Fruit fly (Drosophila melanogaster): ENCODE results near the gene CG8036.
A peak's percentile ranks its signal among the peaks of the same experiment; 100 is the strongest.

The CG8036 gene

dm6 chr3R:8694110-8694826 is 26.6 kb downstream of the CG8036 start (continued):
- no peak for TF ChIP-seq CG14860 (GFP tag; IDR thresholded peaks at IDR 0.05; ENCODE audit: partially characterized antibody)
- no peak for TF ChIP-seq CG13287 (GFP tag; IDR thresholded peaks at IDR 0.05; ENCODE audit: partially characterized antibody)
- TF ChIP-seq Chrac-16 (GFP tag; optimal IDR thresholded peaks at IDR 0.05) = no peak
- no peak for TF ChIP-seq sd (tag; optimal IDR thresholded peaks at IDR 0.05)
- no peak for TF ChIP-seq dmrt11E (tag; optimal IDR thresholded peaks at IDR 0.05)
- peak; percentile 78 for TF ChIP-seq Atf6 (GFP tag; IDR thresholded peaks at IDR 0.05)
- peak; percentile 80 for TF ChIP-seq CG13296 (GFP tag; optimal IDR thresholded peaks at IDR 0.05)
- TF ChIP-seq Sin3A (optimal IDR thresholded peaks at IDR 0.05) = no peak
- no peak for TF ChIP-seq exex (tag; optimal IDR thresholded peaks at IDR 0.05)
- no peak for TF ChIP-seq CG9609 (GFP tag; optimal IDR thresholded peaks at IDR 0.05)
- TF ChIP-seq prd (optimal IDR thresholded peaks at IDR 0.05) = no peak
- no peak for TF ChIP-seq prd (GFP tag; IDR thresholded peaks at IDR 0.05)
- TF ChIP-seq dati (GFP tag; IDR thresholded peaks at IDR 0.05) = no peak
- peak; percentile 89 for TF ChIP-seq seq (GFP tag; IDR thresholded peaks at IDR 0.05)
- no peak for TF ChIP-seq HLHmδ (GFP tag; optimal IDR thresholded peaks at IDR 0.05)
- TF ChIP-seq CG18011 (GFP tag; optimal IDR thresholded peaks at IDR 0.05) = no peak
- no peak for TF ChIP-seq H15 (GFP tag; IDR thresholded peaks at IDR 0.05)
- TF ChIP-seq ranshi (GFP tag; IDR thresholded peaks at IDR 0.05) = no peak
- no peak for TF ChIP-seq CG7963 (GFP tag; IDR thresholded peaks at IDR 0.05; ENCODE audit: partially characterized antibody)
- no peak for TF ChIP-seq rib (GFP tag; IDR thresholded peaks at IDR 0.05)
- TF ChIP-seq CG17802 (tag; optimal IDR thresholded peaks at IDR 0.05) = no peak
- no peak for TF ChIP-seq CG18476 (GFP tag; optimal IDR thresholded peaks at IDR 0.05)
- TF ChIP-seq Ets97D (GFP tag; optimal IDR thresholded peaks at IDR 0.05) = no peak
- peak; percentile 31; the same call in 1 of the 3 replicates for TF ChIP-seq C15 (GFP tag; IDR thresholded peaks at IDR 0.05)
- TF ChIP-seq nom (GFP tag; optimal IDR thresholded peaks at IDR 0.05) = peak; percentile 96
- no peak for TF ChIP-seq bbx (GFP tag; IDR thresholded peaks at IDR 0.05; ENCODE audit: partially characterized antibody)
- TF ChIP-seq CrebB (tag; optimal IDR thresholded peaks at IDR 0.05) = peak; percentile 74
- TF ChIP-seq nau (GFP tag; optimal IDR thresholded peaks at IDR 0.05) = no peak
- no peak for TF ChIP-seq row (GFP tag; IDR thresholded peaks at IDR 0.05)
- no peak for TF ChIP-seq Eip74EF (GFP tag; optimal IDR thresholded peaks at IDR 0.05)
- TF ChIP-seq CG10654 (GFP tag; optimal IDR thresholded peaks at IDR 0.05) = no peak
- no peak for TF ChIP-seq Sox102F (GFP tag; optimal IDR thresholded peaks at IDR 0.05)
- no peak for TF ChIP-seq CG3726 (GFP tag; IDR thresholded peaks at IDR 0.05)
- TF ChIP-seq Taf1 (GFP tag; IDR thresholded peaks at IDR 0.05) = no peak
- TF ChIP-seq luna (GFP tag; optimal IDR thresholded peaks at IDR 0.05) = no peak
- TF ChIP-seq CG8089 (GFP tag; optimal IDR thresholded peaks at IDR 0.05) = no peak
- no peak for TF ChIP-seq Dll (GFP tag; IDR thresholded peaks at IDR 0.05; ENCODE audit: partially characterized antibody)
- no peak for TF ChIP-seq Nf-YA (GFP tag; IDR thresholded peaks at IDR 0.05)
- peak; percentile 32 for TF ChIP-seq HHEX (GFP tag; optimal IDR thresholded peaks at IDR 0.05)
- TF ChIP-seq chm (GFP tag; IDR thresholded peaks at IDR 0.05) = peak; percentile 50; the same call in 1 of the 2 replicates
- TF ChIP-seq Scr (GFP tag; IDR thresholded peaks at IDR 0.05; ENCODE audit: partially characterized antibody) = no peak
- no peak for TF ChIP-seq bsh (GFP tag; optimal IDR thresholded peaks at IDR 0.05)
- no peak for TF ChIP-seq eve (GFP tag; optimal IDR thresholded peaks at IDR 0.05)
- TF ChIP-seq CG15011 (GFP tag; optimal IDR thresholded peaks at IDR 0.05) = peak; percentile 2
- TF ChIP-seq dysf (GFP tag; IDR thresholded peaks at IDR 0.05) = no peak
- no peak for TF ChIP-seq kay (GFP tag; optimal IDR thresholded peaks at IDR 0.05)
- no peak for TF ChIP-seq CG11695 (GFP tag; IDR thresholded peaks at IDR 0.05)
- TF ChIP-seq CG7357 (GFP tag; IDR thresholded peaks at IDR 0.05) = no peak
- peak; percentile 30 for TF ChIP-seq Fer2 (tag; optimal IDR thresholded peaks at IDR 0.05)
- TF ChIP-seq Ada2b (GFP tag; IDR thresholded peaks at IDR 0.05) = no peak

Measured in whole organism, embryonic.